Worm (Caenorhabditis elegans) whole organism, midembryonic: Measurements from ENCODE around the gene math-8.

Experiments used
- T22C8.4 ChIP-seq: fragments of 200-800 bp; sonication (Bioruptor generic); IDR thresholded peaks from 2 replicates; pipeline ENCODE4 v1.3.6; 2022; ENCODE audit warnings: missing genetic modification characterization, missing compliant biosample characterization
- cog-1 ChIP-seq: sonication (generic microtip); optimal IDR thresholded peaks from 2 replicates; lab custom pipeline; 2016; ENCODE audit warnings: missing genetic modification characterization, missing compliant biosample characterization
- flt-1 ChIP-seq: fragments of 200-800 bp; sonication (Bioruptor generic); IDR thresholded peaks from 2 replicates; pipeline ENCODE4 v1.3.6; 2022; ENCODE audit warnings: missing genetic modification characterization, missing compliant biosample characterization
- klf-2 ChIP-seq: fragments of 200-800 bp; sonication (Bioruptor generic); conservative IDR thresholded peaks from 2 replicates; pipeline ENCODE4 v1.3.6; 2022; ENCODE audit warnings: missing genetic modification reagents, missing genetic modification characterization, missing compliant biosample characterization
- med-1 ChIP-seq: sonication (generic microtip); optimal IDR thresholded peaks from 2 replicates; lab custom pipeline; 2017; ENCODE audit warnings: missing genetic modification characterization, mild to moderate bottlenecking, missing compliant biosample characterization, antibody characterized with exemption, missing genetic modification reagents; ENCODE audit not compliant: insufficient read depth
- ref-1 ChIP-seq: fragments of 200-800 bp; sonication (Bioruptor generic); conservative IDR thresholded peaks from 2 replicates; pipeline ENCODE4 v1.3.6; 2022; ENCODE audit warnings: missing genetic modification reagents, missing genetic modification characterization, missing compliant biosample characterization
- tab-1 ChIP-seq: fragments of 200-800 bp; sonication (Bioruptor generic); IDR thresholded peaks from 2 replicates; pipeline ENCODE4 v1.3.6; 2022; ENCODE audit warnings: missing genetic modification characterization, missing compliant biosample characterization
- ztf-23 ChIP-seq: fragments of 200-800 bp; sonication (Bioruptor generic); IDR thresholded peaks from 2 replicates; pipeline ENCODE4 v1.3.6; 2022; ENCODE audit warnings: missing genetic modification reagents, missing genetic modification characterization, missing compliant biosample characterization
- ztf-29 ChIP-seq: fragments of 200-800 bp; sonication (Bioruptor generic); IDR thresholded peaks from 2 replicates; pipeline ENCODE4 v1.3.6; 2022; ENCODE audit warnings: missing genetic modification reagents, missing genetic modification characterization, missing compliant biosample characterization

The math-8 gene

DNA sequence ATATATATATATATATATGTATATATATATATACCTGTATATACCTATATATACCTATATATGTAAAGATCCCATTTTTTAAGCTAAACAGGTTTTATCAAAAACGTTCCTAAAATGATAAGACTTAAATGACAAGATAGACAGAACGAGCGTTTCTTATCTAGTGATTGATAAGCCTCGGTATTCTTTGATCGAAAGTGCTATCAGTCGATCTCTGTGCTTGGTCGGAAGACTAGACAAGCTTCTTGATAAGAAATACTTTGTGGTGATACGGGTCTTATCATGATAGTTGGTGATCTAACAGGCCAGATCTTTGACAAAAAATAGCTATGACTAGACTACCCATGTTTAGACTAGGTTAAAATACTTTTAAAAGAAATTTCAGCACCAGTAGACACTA lies 37.3 kb downstream of the math-8 start:
- no peak for TF ChIP-seq ref-1 (GFP tag; lab: Robert Waterston, UW)
- TF ChIP-seq ztf-23 (GFP tag; lab: Robert Waterston, UW), result no peak
- TF ChIP-seq cog-1 (tag; lab: Kevin White, UChicago), result no peak

DNA sequence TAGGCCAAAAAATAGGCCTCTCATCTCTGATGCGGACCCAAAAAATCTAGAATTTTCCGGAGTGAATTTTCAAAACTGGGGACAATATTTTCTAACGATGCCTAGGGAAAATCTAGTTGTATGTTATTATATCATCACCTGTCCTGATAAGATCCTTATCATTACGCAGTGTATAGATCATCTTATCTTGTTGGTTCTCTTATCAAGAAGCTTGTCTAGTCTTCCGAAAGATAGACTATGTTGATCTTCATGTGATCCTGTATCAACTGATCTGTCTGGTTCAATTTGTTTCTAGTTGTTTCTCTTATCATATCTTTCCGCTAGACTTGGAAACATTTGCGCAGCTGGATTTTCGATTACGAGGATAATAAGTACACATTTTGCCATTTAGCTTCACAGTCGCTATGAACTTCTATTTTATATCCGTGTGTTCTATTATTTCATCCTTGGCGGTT lies 38.1 kb downstream of the math-8 start, which contains the start of gene C52E2.3:
Gene C52E2.3 (plus strand): TSS at position 405 of the 455 bp plus-strand sequence.
- TF ChIP-seq klf-2 (no peak), flt-1 (GFP tag; lab: Robert Waterston, UW) (no peak), tab-1 (no peak), ref-1 (GFP tag; lab: Robert Waterston, UW) (no peak), ztf-29 (GFP tag; lab: Robert Waterston, UW) (no peak), cog-1 (tag; lab: Kevin White, UChicago) (no peak), T22C8.4 (GFP tag; lab: Robert Waterston, UW) (no peak), ztf-23 (GFP tag; lab: Robert Waterston, UW) (no peak)

DNA sequence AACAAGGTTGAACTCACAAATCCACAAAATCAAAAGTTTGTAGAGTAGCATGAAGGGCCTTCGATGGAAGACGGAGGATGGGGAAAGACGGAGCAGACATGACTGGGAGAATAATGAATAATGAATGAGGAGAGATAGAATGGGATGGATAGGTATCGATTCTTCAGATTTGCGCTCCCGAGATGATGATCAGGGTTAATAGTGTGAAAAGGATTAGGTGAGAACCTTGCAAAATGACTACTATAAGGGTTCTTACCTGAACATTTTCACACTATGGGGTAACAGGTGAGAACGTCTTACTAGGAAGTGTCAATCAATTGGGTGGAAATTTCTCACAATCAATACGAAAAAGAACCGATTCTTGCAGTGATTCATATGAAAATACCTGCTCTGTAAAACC lies 38.7 kb downstream of the math-8 start, which contains the start of gene fbxb-96:
Gene fbxb-96 (minus strand): TSS at position 101 of the 400 bp plus-strand sequence.
- TF ChIP-seq klf-2 (no peak), T22C8.4 (GFP tag; lab: Robert Waterston, UW) (no peak), cog-1 (tag; lab: Kevin White, UChicago) (no peak), ztf-29 (GFP tag; lab: Robert Waterston, UW) (no peak)

DNA sequence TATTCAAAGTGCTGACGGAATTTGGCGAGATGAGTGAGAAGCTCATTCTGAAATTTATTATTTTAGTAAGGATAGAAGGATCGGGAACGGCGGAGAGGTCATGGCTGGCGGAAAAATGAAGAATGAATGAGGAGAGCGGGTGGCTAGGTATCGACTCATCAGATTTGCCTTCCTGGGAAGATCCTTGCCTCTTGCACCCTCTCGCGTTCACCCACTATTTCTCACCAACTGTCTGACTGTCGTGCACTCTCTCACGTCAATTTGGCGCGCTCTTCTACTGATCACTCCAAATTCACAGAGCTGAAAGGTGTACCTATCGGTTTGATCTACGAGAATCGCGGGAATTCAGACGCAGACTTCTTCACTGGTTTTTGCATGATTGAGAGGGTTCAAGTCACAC lies 40.9 kb downstream of the math-8 start, which contains the start of gene fbxb-97:
Gene fbxb-97 (minus strand): TSS at position 53 of the 400 bp plus-strand sequence.
- TF ChIP-seq med-1 (GFP tag; lab: Kevin White, UChicago), result no peak
- TF ChIP-seq ztf-29 (GFP tag; lab: Robert Waterston, UW), result no peak
- no peak for TF ChIP-seq T22C8.4 (GFP tag; lab: Robert Waterston, UW)
- no peak for TF ChIP-seq ref-1 (GFP tag; lab: Robert Waterston, UW)
- no peak for TF ChIP-seq flt-1 (GFP tag; lab: Robert Waterston, UW)
- no peak for TF ChIP-seq ztf-23 (GFP tag; lab: Robert Waterston, UW)
- no peak for TF ChIP-seq cog-1 (tag; lab: Kevin White, UChicago)

DNA sequence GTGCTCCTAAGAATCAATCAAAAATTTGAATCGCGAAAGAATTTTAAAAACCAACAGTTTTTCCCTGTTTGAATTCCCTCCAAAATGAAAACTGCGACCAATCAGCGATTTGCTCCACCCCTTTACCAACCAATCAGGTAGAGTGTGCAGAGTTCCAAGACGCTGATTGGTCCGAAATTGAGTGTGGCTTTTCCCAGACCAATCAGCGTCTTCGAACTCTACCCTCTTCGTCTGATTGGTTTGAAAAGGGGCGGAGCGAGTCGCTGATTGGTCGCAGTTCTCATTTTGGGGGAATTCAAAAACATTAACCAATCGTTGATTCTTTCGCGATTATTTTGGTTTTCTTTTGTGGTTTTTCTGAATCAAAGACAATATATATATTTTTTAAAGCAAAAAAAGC lies 44.4 kb downstream of the math-8 start:
- no peak for TF ChIP-seq klf-2
- TF ChIP-seq ztf-23 (GFP tag; lab: Robert Waterston, UW), result no peak
- TF ChIP-seq T22C8.4 (GFP tag; lab: Robert Waterston, UW), result no peak
- no peak for TF ChIP-seq ztf-29 (GFP tag; lab: Robert Waterston, UW)
- TF ChIP-seq cog-1 (tag; lab: Kevin White, UChicago), result no peak
- no peak for TF ChIP-seq tab-1
- TF ChIP-seq ref-1 (GFP tag; lab: Robert Waterston, UW), result no peak
- no peak for TF ChIP-seq med-1 (GFP tag; lab: Kevin White, UChicago)
- TF ChIP-seq flt-1 (GFP tag; lab: Robert Waterston, UW), result no peak

DNA sequence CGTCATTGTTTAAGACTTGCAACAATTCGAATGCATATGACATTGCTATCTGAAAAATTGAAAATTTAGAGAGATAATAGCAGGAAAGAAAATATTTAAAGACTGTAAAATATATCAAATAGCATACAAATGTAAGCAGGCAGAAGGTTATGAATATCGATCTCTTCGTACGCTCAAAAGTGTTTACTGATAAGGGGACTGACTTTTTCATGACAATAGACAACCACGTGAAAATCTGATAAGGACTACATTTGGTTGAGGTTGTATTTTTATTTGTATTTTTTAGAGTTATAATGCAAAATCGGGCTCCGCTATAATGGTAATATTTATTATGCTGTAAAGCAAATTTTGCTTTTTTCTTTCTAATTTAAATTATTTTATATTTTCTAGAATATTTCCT lies 46.1 kb downstream of the math-8 start, which contains the start of the genes C52E2.5 and C52E2.4:
Gene C52E2.5 (minus strand): TSS at position 43 of the 400 bp plus-strand sequence.
Gene C52E2.4 (plus strand): TSS at position 252 of the 400 bp plus-strand sequence.
- TF ChIP-seq klf-2, result no peak
- no peak for TF ChIP-seq T22C8.4 (GFP tag; lab: Robert Waterston, UW)
- no peak for TF ChIP-seq cog-1 (tag; lab: Kevin White, UChicago)
- TF ChIP-seq tab-1, result no peak
- TF ChIP-seq flt-1 (GFP tag; lab: Robert Waterston, UW), result no peak
- TF ChIP-seq ztf-23 (GFP tag; lab: Robert Waterston, UW), result no peak
- TF ChIP-seq ref-1 (GFP tag; lab: Robert Waterston, UW), result no peak
- TF ChIP-seq ztf-29 (GFP tag; lab: Robert Waterston, UW), result no peak
- no peak for TF ChIP-seq med-1 (GFP tag; lab: Kevin White, UChicago)
